Worm (Caenorhabditis elegans) whole organism, L4 larva: ENCODE measurements around the gene C38C6.3.
"Not testable (repeated sequence)": the region's sequence is repeated elsewhere in the genome, so short reads cannot be mapped to it uniquely, and the experiment has no call there.

ENCODE experiments used
- F37D6.2 ChIP-seq: sonication (generic microtip); optimal IDR thresholded peaks from 2 replicates; lab custom pipeline; 2016; ENCODE audit warnings: mild to moderate bottlenecking, missing genetic modification characterization, missing compliant biosample characterization
- ama-1 ChIP-seq: fragments of 150-350 bp; optimal IDR thresholded peaks from 2 replicates; lab custom pipeline; 2014; ENCODE audit warnings: inconsistent platforms, mixed read lengths
- attf-4 ChIP-seq: sonication (generic microtip); optimal IDR thresholded peaks from 3 replicates; lab custom pipeline; 2017; ENCODE audit warnings: missing biosample characterization, missing genetic modification characterization
- ceh-62 ChIP-seq: sonication (generic microtip); optimal IDR thresholded peaks from 2 replicates; lab custom pipeline; 2017; ENCODE audit warnings: missing biosample characterization, missing genetic modification characterization
- fos-1 ChIP-seq: fragments of 150-350 bp; optimal IDR thresholded peaks from 2 replicates; lab custom pipeline; 2014; ENCODE audit warnings: missing biosample characterization, missing genetic modification characterization
- nhr-42 ChIP-seq: fragments of 200-800 bp; sonication (Bioruptor generic); IDR thresholded peaks from 2 replicates; pipeline ENCODE4 v1.3.6; 2022; ENCODE audit warnings: missing genetic modification characterization, missing compliant biosample characterization
- spr-1 ChIP-seq: sonication (generic microtip); optimal IDR thresholded peaks from 2 replicates; lab custom pipeline; 2016; ENCODE audit warnings: mild to moderate bottlenecking, missing genetic modification characterization, missing compliant biosample characterization

- not testable (repeated sequence) for TF ChIP-seq fos-1 (tag; lab: Kevin White, UChicago); ceh-62 (tag; lab: Kevin White, UChicago); ama-1; spr-1; attf-4; F37D6.2 (tag; lab: Kevin White, UChicago); nhr-42 (GFP tag; lab: Robert Waterston, UW)
Measured at ce11 chrII:14641387-14641786, 8.5 kb downstream of the C38C6.3 start.
